Worm (Caenorhabditis elegans): ENCODE data around the gene Y54F10BM.9.

ce11 chrIII:2291139-2291538 is 13.6 kb downstream of the Y54F10BM.9 start, which contains the start of gene fbxa-219:
- TF ChIP-seq ztf-11 (tag; optimal IDR thresholded peaks at IDR 0.05), result no peak
- no peak for TF ChIP-seq unc-39 (tag; optimal IDR thresholded peaks at IDR 0.05)
- TF ChIP-seq nhr-12 (tag; optimal IDR thresholded peaks at IDR 0.05), result no peak
